Worm (Caenorhabditis elegans) whole organism, L2 larva: ENCODE measurements around the gene gakh-1.

ENCODE experiments used
- C34F6.9 ChIP-seq: fragments of 150-350 bp; optimal IDR thresholded peaks from 2 replicates; lab custom pipeline; 2014; ENCODE audit warnings: missing biosample characterization, missing genetic modification characterization
- F13H6.1 ChIP-seq: sonication (generic microtip); optimal IDR thresholded peaks from 2 replicates; lab custom pipeline; 2016; ENCODE audit warnings: missing genetic modification characterization, missing compliant biosample characterization
- Y55F3AM.14 ChIP-seq: fragments of 200-800 bp; sonication (Bioruptor generic); optimal IDR thresholded peaks from 2 replicates; lab custom pipeline; 2018; ENCODE audit warnings: mild to moderate bottlenecking, missing genetic modification characterization, missing compliant biosample characterization
- ZK546.5 ChIP-seq: sonication (generic microtip); optimal IDR thresholded peaks from 2 replicates; lab custom pipeline; 2017; ENCODE audit warnings: missing biosample characterization, missing genetic modification characterization
- alr-1 ChIP-seq: fragments of 150-350 bp; optimal IDR thresholded peaks from 2 replicates; lab custom pipeline; 2014; ENCODE audit warnings: missing biosample characterization, missing genetic modification characterization
- aly-2 ChIP-seq: fragments of 150-350 bp; optimal IDR thresholded peaks from 2 replicates; lab custom pipeline; 2014; ENCODE audit warnings: missing biosample characterization, missing genetic modification characterization
- blmp-1 ChIP-seq: sonication (generic microtip); optimal IDR thresholded peaks from 2 replicates; lab custom pipeline; 2017; ENCODE audit warnings: missing genetic modification characterization, mild to moderate bottlenecking, missing compliant biosample characterization, antibody characterized with exemption, moderate library complexity; ENCODE audit not compliant: insufficient read depth
- ceh-16 ChIP-seq: fragments of 150-350 bp; optimal IDR thresholded peaks from 2 replicates; lab custom pipeline; 2014; ENCODE audit warnings: missing biosample characterization, missing genetic modification characterization
- crh-2 ChIP-seq: sonication (generic microtip); optimal IDR thresholded peaks from 2 replicates; lab custom pipeline; 2017; ENCODE audit warnings: missing biosample characterization, missing genetic modification characterization
- egl-27 ChIP-seq: sonication (generic microtip); optimal IDR thresholded peaks from 3 replicates; lab custom pipeline; 2017; ENCODE audit warnings: missing biosample characterization, missing genetic modification reagents, missing genetic modification characterization
- elt-1 ChIP-seq: fragments of 150-350 bp; optimal IDR thresholded peaks from 2 replicates; lab custom pipeline; 2014; ENCODE audit warnings: missing biosample characterization, missing genetic modification characterization
- elt-3 ChIP-seq: sonication (generic microtip); optimal IDR thresholded peaks from 2 replicates; lab custom pipeline; 2017; ENCODE audit warnings: missing biosample characterization, missing genetic modification characterization
- fos-1 ChIP-seq: fragments of 150-350 bp; optimal IDR thresholded peaks from 2 replicates; lab custom pipeline; 2014; ENCODE audit warnings: missing biosample characterization, missing genetic modification characterization
- gmeb-1 ChIP-seq: fragments of 150-350 bp; optimal IDR thresholded peaks from 2 replicates; lab custom pipeline; 2014; ENCODE audit warnings: missing biosample characterization, missing genetic modification characterization
- lin-11 ChIP-seq: fragments of 150-350 bp; sonication (generic microtip); optimal IDR thresholded peaks from 2 replicates; lab custom pipeline; 2014; ENCODE audit warnings: missing biosample characterization, missing genetic modification characterization, inconsistent platforms, mixed read lengths
- lin-39 ChIP-seq: fragments of 150-350 bp; optimal IDR thresholded peaks from 2 replicates; lab custom pipeline; 2014; ENCODE audit warnings: missing biosample characterization, missing genetic modification reagents, missing genetic modification characterization
- lsy-2 ChIP-seq, 2 experiments: fragments of 150-350 bp in 1 of 2; sonication (generic microtip) in 1 of 2; optimal IDR thresholded peaks; 2 replicates each; lab custom pipeline; 2014 to 2017; ENCODE audit warnings: missing biosample characterization in 2 of 2, missing genetic modification characterization in 2 of 2
- mab-5 ChIP-seq: fragments of 150-350 bp; optimal IDR thresholded peaks from 2 replicates; lab custom pipeline; 2014; ENCODE audit warnings: missing biosample characterization, missing genetic modification characterization
- mbf-1 ChIP-seq: sonication (generic microtip); optimal IDR thresholded peaks from 2 replicates; lab custom pipeline; 2017; ENCODE audit warnings: missing biosample characterization, missing genetic modification characterization
- mdl-1 ChIP-seq, 2 experiments: fragments of 150-350 bp in 1 of 2; sonication (generic microtip) in 1 of 2; optimal IDR thresholded peaks; 2 replicates each; lab custom pipeline; 2017; ENCODE audit warnings: missing biosample characterization in 2 of 2, missing genetic modification characterization in 2 of 2
- nhr-10 ChIP-seq: sonication (generic microtip); optimal IDR thresholded peaks from 2 replicates; lab custom pipeline; 2017; ENCODE audit warnings: missing biosample characterization, missing genetic modification characterization
- nhr-129 ChIP-seq: fragments of 150-350 bp; optimal IDR thresholded peaks from 2 replicates; lab custom pipeline; 2014; ENCODE audit warnings: missing biosample characterization, missing genetic modification characterization
- nhr-21 ChIP-seq: fragments of 150-350 bp; optimal IDR thresholded peaks from 2 replicates; lab custom pipeline; 2014; ENCODE audit warnings: missing biosample characterization, missing genetic modification characterization
- nhr-23 ChIP-seq: fragments of 150-350 bp; optimal IDR thresholded peaks from 2 replicates; lab custom pipeline; 2014; ENCODE audit warnings: missing biosample characterization, missing genetic modification reagents, missing genetic modification characterization
- nhr-25 ChIP-seq: fragments of 150-350 bp; sonication (generic microtip); optimal IDR thresholded peaks from 3 replicates; lab custom pipeline; 2014; ENCODE audit warnings: missing biosample characterization, missing genetic modification characterization
- nhr-6 ChIP-seq: fragments of 150-350 bp; optimal IDR thresholded peaks from 2 replicates; lab custom pipeline; 2014; ENCODE audit warnings: missing biosample characterization, missing genetic modification characterization
- nhr-77 ChIP-seq: fragments of 150-350 bp; optimal IDR thresholded peaks from 2 replicates; lab custom pipeline; 2014; ENCODE audit warnings: missing biosample characterization, missing genetic modification characterization
- peb-1 ChIP-seq: fragments of 150-350 bp; optimal IDR thresholded peaks from 2 replicates; lab custom pipeline; 2014; ENCODE audit warnings: missing biosample characterization, missing genetic modification characterization
- sem-4 ChIP-seq: fragments of 150-350 bp; optimal IDR thresholded peaks from 2 replicates; lab custom pipeline; 2014; ENCODE audit warnings: missing biosample characterization, missing genetic modification reagents, missing genetic modification characterization
- skn-1 ChIP-seq: sonication (generic microtip); optimal IDR thresholded peaks from 2 replicates; lab custom pipeline; 2017; ENCODE audit warnings: missing biosample characterization, missing genetic modification characterization
- sma-3 ChIP-seq: sonication (generic microtip); optimal IDR thresholded peaks from 2 replicates; lab custom pipeline; 2016; ENCODE audit warnings: missing genetic modification reagents, missing genetic modification characterization, missing compliant biosample characterization
- sma-9 ChIP-seq, 2 experiments: fragments of 150-350 bp in 1 of 2; sonication (generic microtip) in 1 of 2; optimal IDR thresholded peaks; 2 replicates each; lab custom pipeline; 2014 to 2016; ENCODE audit warnings: missing genetic modification characterization in 2 of 2, mild to moderate bottlenecking in 1 of 2, missing biosample characterization in 1 of 2, missing compliant biosample characterization in 1 of 2, missing genetic modification reagents in 1 of 2, moderate library complexity in 1 of 2
- unc-55 ChIP-seq: fragments of 150-350 bp; sonication (generic microtip); optimal IDR thresholded peaks from 3 replicates; lab custom pipeline; 2014; ENCODE audit warnings: missing biosample characterization, missing genetic modification reagents, missing genetic modification characterization
- ztf-11 ChIP-seq: sonication (generic microtip); optimal IDR thresholded peaks from 2 replicates; lab custom pipeline; 2017; ENCODE audit warnings: missing biosample characterization, missing genetic modification characterization
- ztf-4 ChIP-seq: fragments of 150-350 bp; optimal IDR thresholded peaks from 2 replicates; lab custom pipeline; 2014; ENCODE audit warnings: missing biosample characterization, missing genetic modification characterization

The gakh-1 gene

ce11 chrX:5782153-5782552 lies at the start of gene gakh-1:
TSS of gene gakh-1 (plus strand) at chrX:5782499.
- TF ChIP-seq Y55F3AM.14 (GFP tag; lab: Kevin White, UChicago) (no peak), fos-1 (peak; percentile 14), F13H6.1 (tag; lab: Kevin White, UChicago) (peak; percentile 77), peb-1 (tag; lab: Kevin White, UChicago) (no peak), unc-55 (GFP tag; lab: Kevin White, UChicago) (peak; percentile 57), nhr-25 (peak; percentile 68), nhr-10 (tag; lab: Kevin White, UChicago) (no peak), nhr-21 (peak; percentile 41), ztf-4 (tag; lab: Kevin White, UChicago) (no peak), sma-3 (peak; percentile 25), ztf-11 (tag; lab: Kevin White, UChicago) (no peak), lsy-2 (tag; optimal IDR thresholded peaks at IDR 0.05; lab: Kevin White, UChicago) (peak; percentile 44 to 77), ZK546.5 (tag; lab: Kevin White, UChicago) (no peak), sma-9 (GFP tag; optimal IDR thresholded peaks at IDR 0.05; lab: Kevin White, UChicago) (peak; percentile 31), sma-9 (tag; optimal IDR thresholded peaks at IDR 0.05; lab: Kevin White, UChicago) (no peak), mab-5 (peak; percentile 29), mbf-1 (tag; lab: Kevin White, UChicago) (no peak), nhr-129 (tag; lab: Kevin White, UChicago) (peak; percentile 48), nhr-6 (no peak), nhr-77 (no peak), sem-4 (tag; lab: Kevin White, UChicago) (no peak), lin-11 (tag; lab: Kevin White, UChicago) (peak; percentile 3), skn-1 (tag; lab: Kevin White, UChicago) (no peak), egl-27 (tag; lab: Kevin White, UChicago) (peak; percentile 23), crh-2 (tag; lab: Kevin White, UChicago) (peak; percentile 79), C34F6.9 (tag; lab: Kevin White, UChicago) (peak; percentile 71)

DNA sequence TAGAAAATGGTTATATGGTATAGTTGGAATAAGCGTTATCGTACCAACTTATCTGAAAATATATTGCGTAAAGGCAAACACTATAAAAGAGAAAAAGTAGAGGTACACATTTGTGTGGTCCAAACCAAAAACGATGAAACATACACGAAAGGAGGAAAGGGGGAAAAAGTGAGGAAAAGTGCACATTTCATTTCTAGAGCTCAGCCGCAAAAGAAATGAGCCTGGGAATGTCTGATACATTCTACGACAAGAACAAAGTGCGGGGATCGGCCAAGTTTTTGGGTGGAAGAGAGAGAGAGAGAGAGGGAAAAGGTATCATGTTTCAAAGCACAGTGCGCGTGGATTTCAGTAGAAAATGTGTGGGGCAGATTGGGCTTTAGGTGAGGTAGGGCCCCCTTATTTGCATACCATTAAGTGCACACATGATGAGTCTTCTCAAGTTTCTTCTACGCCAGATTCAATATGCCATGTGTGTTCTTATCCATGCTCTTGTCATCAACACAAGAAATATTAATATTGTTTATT lies 48.5 kb upstream of the gakh-1 start, which contains the start of gene rgs-6:
Gene rgs-6 (minus strand): TSS at position 51 of the 525 bp plus-strand sequence.
- TF ChIP-seq nhr-129 (tag; lab: Kevin White, UChicago): no peak
- no peak for TF ChIP-seq C34F6.9 (tag; lab: Kevin White, UChicago)
- no peak for TF ChIP-seq F13H6.1 (tag; lab: Kevin White, UChicago)
- no peak for TF ChIP-seq nhr-6
- no peak for TF ChIP-seq unc-55 (GFP tag; lab: Kevin White, UChicago)
- TF ChIP-seq blmp-1 (tag; lab: Kevin White, UChicago): no peak
- no peak for TF ChIP-seq nhr-10 (tag; lab: Kevin White, UChicago)
- TF ChIP-seq ztf-11 (tag; lab: Kevin White, UChicago): no peak
- TF ChIP-seq lin-39 (tag; lab: Kevin White, UChicago): no peak

ce11 chrX:5743209-5743608 lies 39.1 kb upstream of the gakh-1 start, which contains the start of gene gnrr-4:
TSS of gene gnrr-4 (minus strand) at chrX:5743309.
- no peak for TF ChIP-seq ZK546.5 (tag; lab: Kevin White, UChicago)
- TF ChIP-seq nhr-21: no peak
- TF ChIP-seq F13H6.1 (tag; lab: Kevin White, UChicago): no peak
- no peak for TF ChIP-seq nhr-10 (tag; lab: Kevin White, UChicago)
- no peak for TF ChIP-seq alr-1 (tag; lab: Kevin White, UChicago)
- no peak for TF ChIP-seq lsy-2 (tag; optimal IDR thresholded peaks at IDR 0.05; lab: Kevin White, UChicago)
- TF ChIP-seq ceh-16 (tag; lab: Kevin White, UChicago): no peak
- no peak for TF ChIP-seq fos-1
- TF ChIP-seq mdl-1 (tag; optimal IDR thresholded peaks at IDR 0.05; lab: Kevin White, UChicago): no peak
- TF ChIP-seq ztf-4 (tag; lab: Kevin White, UChicago): no peak
- TF ChIP-seq skn-1 (tag; lab: Kevin White, UChicago): no peak
- TF ChIP-seq Y55F3AM.14 (GFP tag; lab: Kevin White, UChicago): no peak
- TF ChIP-seq elt-3 (tag; lab: Kevin White, UChicago): no peak
- no peak for TF ChIP-seq egl-27 (tag; lab: Kevin White, UChicago)
- no peak for TF ChIP-seq nhr-6
- no peak for TF ChIP-seq elt-1 (tag; lab: Kevin White, UChicago)
- no peak for TF ChIP-seq nhr-23 (tag; lab: Kevin White, UChicago)
- TF ChIP-seq, all 48 proteins: peak for 0

DNA sequence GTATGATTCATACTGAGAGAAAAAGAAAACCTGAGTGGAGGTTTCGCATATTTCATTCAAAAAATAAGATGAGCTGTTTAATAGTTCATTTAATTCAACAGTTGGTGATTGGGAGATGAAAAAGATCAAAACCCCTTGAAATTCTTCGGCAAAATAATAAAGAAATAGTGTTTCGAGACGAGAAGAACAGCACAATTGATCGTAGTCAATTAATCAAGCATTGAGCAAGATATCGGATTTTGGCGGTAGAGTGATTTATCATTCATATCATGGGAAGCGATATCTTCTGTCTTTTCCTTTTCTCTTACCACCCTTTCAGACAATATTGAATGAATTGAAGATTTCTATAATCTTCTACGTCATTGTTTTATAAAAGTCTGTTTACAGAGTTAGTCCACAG lies 35.6 kb upstream of the gakh-1 start:
- TF ChIP-seq mab-5: peak; percentile 4
- TF ChIP-seq peb-1 (tag; lab: Kevin White, UChicago): no peak
- no peak for TF ChIP-seq gmeb-1 (tag; lab: Kevin White, UChicago)
- no peak for TF ChIP-seq aly-2 (tag; lab: Kevin White, UChicago)
- TF ChIP-seq, all 48 proteins: peak for 1
